Fruit fly (Drosophila melanogaster) Kc167 (cell line): ENCODE results near the gene CG8665.

Source experiments
- Myc ChIP-seq: fragments of >200 bp; optimal IDR thresholded peaks from 2 replicates; lab custom pipeline; 2017; ENCODE audit warnings: missing external identifiers
- Sin3A ChIP-seq: fragments of >200 bp; optimal IDR thresholded peaks from 2 replicates; lab custom pipeline; 2018; ENCODE audit warnings: missing external identifiers
- h ChIP-seq: fragments of >200 bp; optimal IDR thresholded peaks from 3 replicates; lab custom pipeline; 2018; ENCODE audit warnings: missing external identifiers
- insv ChIP-seq: fragments of >200 bp; optimal IDR thresholded peaks from 3 replicates; lab custom pipeline; 2018; ENCODE audit warnings: missing external identifiers
- psq ChIP-seq: fragments of >200 bp; optimal IDR thresholded peaks from 2 replicates; lab custom pipeline; 2017; ENCODE audit warnings: missing external identifiers
- ttk ChIP-seq: sonication (Bioruptor generic); optimal IDR thresholded peaks from 2 replicates; lab custom pipeline; 2017; ENCODE audit warnings: missing external identifiers

CG8665 gene

dm6 chr2L:21370886-21371285 is at the start of gene CG8665:
Gene CG8665, plus strand, starts transcription at chr2L:21371227.
- TF ChIP-seq ttk (lab: Kevin White, UChicago) (no peak), insv (lab: Kevin White, UChicago) (no peak), psq (no peak), Sin3A (lab: Kevin White, UChicago) (no peak), Myc (lab: Kevin White, UChicago) (no peak), h (lab: Kevin White, UChicago) (no peak)

- TF ChIP-seq h (lab: Kevin White, UChicago) (no peak), ttk (lab: Kevin White, UChicago) (no peak), insv (lab: Kevin White, UChicago) (no peak), psq (no peak), Myc (lab: Kevin White, UChicago) (no peak), Sin3A (lab: Kevin White, UChicago) (no peak)
Measured at dm6 chr2L:21322161-21322560, 48.9 kb upstream of the CG8665 start.

- TF ChIP-seq psq, result no peak
- TF ChIP-seq ttk (lab: Kevin White, UChicago), result no peak
- TF ChIP-seq Sin3A (lab: Kevin White, UChicago), result no peak
- no peak for TF ChIP-seq Myc (lab: Kevin White, UChicago)
- TF ChIP-seq h (lab: Kevin White, UChicago), result no peak
- no peak for TF ChIP-seq insv (lab: Kevin White, UChicago)
Measured at dm6 chr2L:21324438-21324890, 46.6 kb upstream of the CG8665 start.

- no peak for TF ChIP-seq ttk (lab: Kevin White, UChicago)
- no peak for TF ChIP-seq h (lab: Kevin White, UChicago)
- no peak for TF ChIP-seq insv (lab: Kevin White, UChicago)
- no peak for TF ChIP-seq Myc (lab: Kevin White, UChicago)
- no peak for TF ChIP-seq psq
- no peak for TF ChIP-seq Sin3A (lab: Kevin White, UChicago)
Measured at dm6 chr2L:21329353-21329752, 41.7 kb upstream of the CG8665 start.

dm6 chr2L:21330823-21331222 is 40.2 kb upstream of the CG8665 start:
- TF ChIP-seq Sin3A (lab: Kevin White, UChicago), result no peak
- TF ChIP-seq Myc (lab: Kevin White, UChicago), result no peak
- no peak for TF ChIP-seq h (lab: Kevin White, UChicago)
- TF ChIP-seq insv (lab: Kevin White, UChicago), result no peak
- TF ChIP-seq ttk (lab: Kevin White, UChicago), result no peak
- TF ChIP-seq psq, result no peak

dm6 chr2L:21331502-21331901 is 39.5 kb upstream of the CG8665 start, which contains the start of gene dimm:
Gene dimm, plus strand, starts transcription at chr2L:21331756.
- TF ChIP-seq Myc (lab: Kevin White, UChicago) (no peak), h (lab: Kevin White, UChicago) (no peak), insv (lab: Kevin White, UChicago) (no peak), ttk (lab: Kevin White, UChicago) (no peak), Sin3A (lab: Kevin White, UChicago) (no peak), psq (no peak)

dm6 chr2L:21341706-21342105 is 29.3 kb upstream of the CG8665 start:
- no peak for TF ChIP-seq insv (lab: Kevin White, UChicago)
- no peak for TF ChIP-seq Sin3A (lab: Kevin White, UChicago)
- no peak for TF ChIP-seq ttk (lab: Kevin White, UChicago)
- TF ChIP-seq h (lab: Kevin White, UChicago), result no peak
- TF ChIP-seq Myc (lab: Kevin White, UChicago), result no peak
- TF ChIP-seq psq, result no peak

dm6 chr2L:21344203-21344753 is 26.7 kb upstream of the CG8665 start, which contains the start of gene Tsp39D:
Gene Tsp39D, plus strand, starts transcription at chr2L:21344607.
- TF ChIP-seq insv (lab: Kevin White, UChicago) (no peak), Myc (lab: Kevin White, UChicago) (no peak), Sin3A (lab: Kevin White, UChicago) (no peak), ttk (lab: Kevin White, UChicago) (no peak), h (lab: Kevin White, UChicago) (no peak), psq (no peak)

- no peak for TF ChIP-seq Myc (lab: Kevin White, UChicago)
- TF ChIP-seq psq, result no peak
- no peak for TF ChIP-seq h (lab: Kevin White, UChicago)
- TF ChIP-seq Sin3A (lab: Kevin White, UChicago), result no peak
- TF ChIP-seq insv (lab: Kevin White, UChicago), result no peak
- no peak for TF ChIP-seq ttk (lab: Kevin White, UChicago)
Measured at dm6 chr2L:21360916-21361315, 10.1 kb upstream of the CG8665 start, which contains the start of gene dtr. Gene dtr, plus strand, starts transcription at chr2L:21361216.

dm6 chr2L:21367296-21367695 is 3.7 kb upstream of the CG8665 start:
- TF ChIP-seq ttk (lab: Kevin White, UChicago) (no peak), Myc (lab: Kevin White, UChicago) (no peak), insv (lab: Kevin White, UChicago) (no peak), psq (no peak), Sin3A (lab: Kevin White, UChicago) (no peak), h (lab: Kevin White, UChicago) (no peak)

- TF ChIP-seq ttk (lab: Kevin White, UChicago) (no peak), insv (lab: Kevin White, UChicago) (no peak), psq (no peak), h (lab: Kevin White, UChicago) (no peak), Sin3A (lab: Kevin White, UChicago) (no peak), Myc (lab: Kevin White, UChicago) (no peak)
Measured at dm6 chr2L:21369606-21370005, 1.4 kb upstream of the CG8665 start, which contains the start of gene Gr39b. Gene Gr39b, minus strand, starts transcription at chr2L:21369706.

dm6 chr2L:21377984-21378383 is 7.0 kb downstream of the CG8665 start:
- no peak for TF ChIP-seq insv (lab: Kevin White, UChicago)
- no peak for TF ChIP-seq Myc (lab: Kevin White, UChicago)
- TF ChIP-seq Sin3A (lab: Kevin White, UChicago), result no peak
- no peak for TF ChIP-seq psq
- no peak for TF ChIP-seq h (lab: Kevin White, UChicago)
- no peak for TF ChIP-seq ttk (lab: Kevin White, UChicago)
